Fruit fly (Drosophila melanogaster) ovary, adult (tissue): ENCODE measurements around the gene CG13989.

Source experiments
- CG17801 ChIP-seq: fragments of 200-800 bp; optimal IDR thresholded peaks from 2 replicates; lab custom pipeline; 2019; ENCODE audit warnings: missing biosample characterization, mild to moderate bottlenecking, missing genetic modification characterization, moderate library complexity; ENCODE audit not compliant: partially characterized antibody

CG13989 gene

DNA sequence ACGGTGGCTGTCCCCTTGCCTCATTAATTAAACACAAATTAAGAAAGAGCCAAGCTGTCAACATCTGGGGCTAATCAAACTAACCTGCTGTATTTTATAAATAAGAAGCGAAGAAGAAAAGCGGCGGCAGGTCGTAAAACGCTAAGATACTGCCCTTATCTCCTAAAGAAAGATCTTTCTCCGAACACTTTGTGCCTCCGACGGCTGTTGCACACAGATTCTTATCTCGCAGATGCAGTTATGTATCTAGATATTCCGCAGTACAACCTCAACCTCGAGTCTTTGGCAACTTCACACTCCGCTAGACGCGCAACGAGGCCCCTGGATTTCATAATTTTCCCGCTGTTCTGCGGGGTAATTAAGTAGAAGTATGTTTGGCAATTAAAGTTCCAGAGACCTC lies 19.8 kb downstream of the CG13989 start:
- TF ChIP-seq CG17801 (GFP tag; lab: Kevin White, UChicago): no peak

DNA sequence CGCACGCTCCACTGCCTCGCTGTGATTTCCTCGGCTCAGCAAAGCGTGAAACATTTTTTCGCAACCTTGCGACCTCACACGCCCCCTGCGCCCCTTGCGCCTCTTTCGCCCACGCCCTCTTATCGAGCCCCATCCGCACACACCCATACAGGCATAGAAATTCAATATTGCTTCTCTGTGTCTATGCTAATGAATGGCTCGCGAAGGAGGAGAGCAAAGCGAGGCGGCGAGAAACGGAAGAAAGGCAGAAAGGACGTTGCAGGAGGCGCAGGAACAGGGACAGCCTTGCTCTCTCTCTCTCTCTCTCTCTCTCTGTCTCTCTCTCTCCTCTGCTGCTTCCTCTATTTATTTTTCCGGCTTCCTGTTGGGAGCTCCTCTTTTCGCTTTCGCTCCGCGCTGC lies 26.2 kb downstream of the CG13989 start:
- TF ChIP-seq CG17801 (GFP tag; lab: Kevin White, UChicago): no peak

DNA sequence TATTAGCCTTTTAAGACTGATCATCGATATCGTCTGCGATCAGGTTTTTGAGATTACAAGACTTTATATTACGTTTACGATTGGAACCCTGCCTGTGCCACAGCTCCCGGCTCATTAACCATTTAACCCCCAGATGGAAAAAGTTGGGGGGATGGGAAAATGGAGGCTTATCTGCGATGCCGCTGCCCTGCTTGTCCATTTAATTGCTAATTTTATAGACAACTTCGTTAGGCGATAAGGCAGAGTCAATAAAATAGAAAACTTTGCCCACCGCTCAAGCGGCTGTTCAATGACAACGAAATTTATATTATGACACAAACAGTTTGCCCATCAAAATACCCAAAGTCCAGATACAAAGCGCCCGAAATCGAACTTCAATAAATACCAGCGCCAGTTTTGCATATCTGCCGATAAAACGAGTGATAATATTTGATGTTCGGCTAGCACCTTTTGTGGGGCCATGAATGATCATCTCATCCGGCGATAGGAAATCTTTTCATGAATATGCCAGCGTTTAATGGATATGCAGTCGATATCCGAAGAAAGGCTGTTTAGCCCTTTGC lies 32.9 kb downstream of the CG13989 start:
- no peak for TF ChIP-seq CG17801 (GFP tag; lab: Kevin White, UChicago)

DNA sequence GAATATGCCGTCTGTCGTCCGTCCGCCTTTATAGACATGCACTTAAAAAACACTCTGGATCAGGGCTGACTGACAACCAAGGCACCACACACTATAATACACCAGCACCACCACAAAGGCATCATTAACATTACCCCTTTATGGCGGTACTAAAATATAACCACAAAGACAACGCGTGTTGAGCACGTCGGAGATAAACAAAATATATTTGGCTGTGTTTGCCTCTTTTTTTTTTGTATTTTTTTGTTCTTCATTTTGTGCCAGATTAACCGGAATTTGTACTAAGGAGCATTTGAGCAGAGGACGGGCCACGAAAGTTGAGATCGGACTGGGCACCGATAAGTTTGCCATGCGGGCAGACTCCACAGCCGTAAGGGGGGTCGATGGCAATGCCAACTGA lies 33.9 kb downstream of the CG13989 start:
- no peak for TF ChIP-seq CG17801 (GFP tag; lab: Kevin White, UChicago)

DNA sequence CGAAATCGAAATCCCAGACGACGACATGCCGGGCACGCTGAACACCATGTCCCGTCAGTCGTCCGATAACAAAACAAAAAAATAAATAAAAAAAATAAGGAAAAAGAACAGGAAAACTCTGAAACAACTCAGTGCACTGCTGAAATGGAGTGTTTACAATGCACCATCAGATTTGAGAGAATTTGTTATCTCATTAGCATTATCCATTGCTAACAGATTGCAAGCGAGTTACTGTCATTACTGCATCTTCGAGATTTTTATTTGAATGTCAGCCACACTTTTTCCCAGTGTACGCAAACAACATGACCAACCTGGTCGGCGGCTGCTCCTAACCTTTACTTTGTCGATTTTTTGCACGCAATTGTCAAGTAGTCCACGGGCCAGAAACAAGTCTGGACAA lies 37.6 kb downstream of the CG13989 start:
- TF ChIP-seq CG17801 (GFP tag; lab: Kevin White, UChicago): no peak

DNA sequence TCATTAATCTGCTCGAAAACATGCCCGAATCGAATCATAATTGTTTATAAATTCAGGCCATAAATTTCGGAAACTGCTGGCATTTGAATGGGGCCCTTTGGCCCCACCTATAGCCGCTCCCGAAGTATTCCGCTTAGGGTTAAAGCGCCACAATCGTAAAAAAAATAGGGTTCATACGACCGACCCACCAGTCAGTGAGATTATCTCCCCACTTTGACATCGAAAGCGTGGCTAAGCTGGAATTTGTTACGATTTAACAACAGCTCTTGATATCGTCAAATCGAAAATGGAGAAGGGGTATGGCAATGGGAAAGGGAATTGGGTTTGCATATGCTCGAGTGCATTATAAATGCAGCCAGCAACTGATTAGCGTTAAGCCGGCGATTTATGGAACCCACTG lies 38.6 kb downstream of the CG13989 start:
- TF ChIP-seq CG17801 (GFP tag; lab: Kevin White, UChicago): no peak

DNA sequence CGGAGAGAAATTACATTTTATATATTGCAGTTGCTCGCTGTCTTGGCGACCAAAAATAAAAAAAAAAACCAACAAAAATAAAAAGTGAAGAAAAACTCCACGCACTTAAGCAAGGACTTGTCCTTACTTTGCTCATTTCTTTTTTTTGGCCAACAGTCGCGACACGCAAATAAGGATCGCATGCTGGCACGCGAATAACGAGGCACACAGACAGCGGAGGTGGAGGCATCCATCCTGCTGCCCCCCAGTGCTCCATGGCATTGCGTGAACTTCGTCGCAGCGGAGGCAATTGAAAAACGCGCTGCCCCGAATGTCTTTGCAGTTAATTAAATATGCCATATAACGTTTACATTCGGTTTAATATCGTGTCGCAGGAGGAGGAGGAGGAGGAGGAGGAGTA lies 39.3 kb downstream of the CG13989 start:
- no peak for TF ChIP-seq CG17801 (GFP tag; lab: Kevin White, UChicago)

DNA sequence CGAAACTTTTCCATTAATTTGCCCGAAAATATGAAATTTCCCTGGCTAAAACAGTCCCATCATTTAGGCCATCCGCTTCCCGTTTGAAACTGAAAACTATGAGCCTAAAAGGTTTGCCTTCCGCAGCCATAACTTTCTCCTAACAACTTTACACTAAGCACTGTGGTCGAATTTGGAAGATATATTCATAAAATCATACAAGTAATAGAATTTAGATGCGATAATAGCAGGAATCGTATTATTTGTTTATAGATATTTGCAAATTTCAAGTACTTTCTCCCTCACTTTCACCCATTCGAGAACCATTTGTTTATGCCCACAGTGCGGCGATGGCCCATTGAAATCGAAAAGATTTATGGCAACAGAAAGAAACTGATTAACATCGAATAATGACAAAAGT lies 41.3 kb downstream of the CG13989 start:
- no peak for TF ChIP-seq CG17801 (GFP tag; lab: Kevin White, UChicago)

DNA sequence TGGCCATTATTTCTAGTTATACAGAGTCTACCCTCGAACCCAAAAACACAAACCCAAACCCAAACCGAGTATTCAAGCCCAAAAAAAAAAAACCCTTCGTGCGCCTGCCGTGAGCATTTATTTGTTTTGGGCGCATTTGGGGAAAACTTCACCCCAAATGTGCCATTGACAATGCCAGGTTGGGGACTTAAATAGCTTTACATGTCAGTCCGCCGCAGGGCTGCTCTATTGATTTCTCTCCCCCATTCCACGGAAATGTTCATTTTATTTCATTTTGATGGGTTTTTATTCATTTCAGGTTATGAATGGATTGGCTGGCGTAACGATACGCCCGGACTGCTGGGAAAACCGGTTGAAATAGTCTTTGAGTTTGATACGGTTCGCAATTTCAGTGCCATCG lies 42.7 kb downstream of the CG13989 start:
- TF ChIP-seq CG17801 (GFP tag; lab: Kevin White, UChicago): no peak

DNA sequence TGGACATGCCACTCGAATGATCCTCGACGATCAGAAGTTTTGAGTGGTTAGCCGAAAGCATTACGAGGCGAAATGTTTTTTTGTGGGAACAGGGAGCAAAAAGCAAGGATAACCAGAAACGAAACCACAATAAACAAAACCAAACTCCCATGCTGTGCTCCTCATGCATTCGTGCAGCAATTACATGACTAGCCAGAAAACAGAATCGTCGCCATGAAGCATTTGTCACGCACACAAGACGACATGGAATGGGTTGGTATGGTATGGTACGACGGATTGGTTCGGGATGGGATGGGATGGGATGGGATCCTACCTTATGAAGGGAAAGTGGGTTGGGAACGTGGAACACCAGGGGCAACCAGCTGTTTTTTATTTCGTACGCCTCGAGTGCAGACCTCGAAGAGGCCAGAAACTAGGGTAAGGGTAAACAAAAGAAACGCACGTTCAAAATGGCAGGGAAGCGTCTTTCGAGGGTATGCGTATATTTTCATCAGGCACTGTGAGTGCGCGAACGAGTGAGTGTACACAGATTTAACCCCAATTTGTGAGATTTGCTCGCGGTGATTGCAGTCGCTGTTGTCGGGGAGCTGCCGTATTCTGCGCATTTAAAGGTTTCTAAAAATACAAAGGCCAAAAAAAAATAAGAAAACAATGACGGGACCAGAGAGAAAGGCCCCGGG lies 44.6 kb downstream of the CG13989 start:
- TF ChIP-seq CG17801 (GFP tag; lab: Kevin White, UChicago): no peak

DNA sequence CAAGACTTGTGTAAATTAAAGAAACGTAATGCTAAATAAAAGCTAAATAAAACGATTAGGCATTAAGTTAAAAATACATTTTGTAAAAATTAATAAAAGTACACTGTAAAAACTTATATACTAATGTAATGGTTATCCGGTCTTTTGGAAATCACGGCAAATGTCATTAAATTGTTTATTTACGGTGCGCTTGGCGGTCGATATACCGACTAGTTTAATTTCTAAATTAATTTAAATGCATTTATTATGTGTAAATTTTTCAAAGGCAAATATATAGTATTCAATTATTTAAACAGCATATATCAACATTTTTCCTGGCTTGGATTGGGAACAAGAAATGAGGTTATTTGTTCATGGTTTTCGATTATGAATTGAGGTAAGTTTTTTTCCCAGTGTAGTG lies 50.6 kb downstream of the CG13989 start:
- no peak for TF ChIP-seq CG17801 (GFP tag; lab: Kevin White, UChicago)
